Worm (Caenorhabditis elegans) whole organism, mixed stage, embryonic: ENCODE results near the gene Y39A1A.31.

Experiments
- M03D4.4 ChIP-seq: sonication (generic microtip); optimal IDR thresholded peaks from 2 replicates; lab custom pipeline; 2017; ENCODE audit warnings: mild to moderate bottlenecking, missing genetic modification characterization, missing compliant biosample characterization
- bed-3 ChIP-seq: fragments of 200-800 bp; sonication (Bioruptor generic); optimal IDR thresholded peaks from 3 replicates; lab custom pipeline; 2018; ENCODE audit warnings: mild to moderate bottlenecking, missing genetic modification characterization, moderate library complexity, missing compliant biosample characterization
- blmp-1 ChIP-seq: fragments of 150-350 bp; optimal IDR thresholded peaks from 2 replicates; lab custom pipeline; 2014; ENCODE audit warnings: missing biosample characterization, missing genetic modification characterization
- ceh-39 ChIP-seq: fragments of 150-350 bp; optimal IDR thresholded peaks from 2 replicates; lab custom pipeline; 2014; ENCODE audit warnings: missing biosample characterization, missing genetic modification characterization
- ceh-43 ChIP-seq: fragments of 200-800 bp; sonication (Bioruptor generic); optimal IDR thresholded peaks from 2 replicates; lab custom pipeline; 2018; ENCODE audit warnings: mild to moderate bottlenecking, missing genetic modification characterization, moderate library complexity, missing compliant biosample characterization
- ceh-83 ChIP-seq: fragments of 200-800 bp; sonication (Bioruptor generic); optimal IDR thresholded peaks from 2 replicates; lab custom pipeline; 2018; ENCODE audit warnings: mild to moderate bottlenecking, missing genetic modification characterization, missing compliant biosample characterization
- ces-1 ChIP-seq: fragments of 150-350 bp; optimal IDR thresholded peaks from 2 replicates; lab custom pipeline; 2014; ENCODE audit warnings: missing biosample characterization, missing genetic modification reagents, missing genetic modification characterization
- cnd-1 ChIP-seq: fragments of 200-800 bp; sonication (Bioruptor generic); optimal IDR thresholded peaks from 2 replicates; lab custom pipeline; 2018; ENCODE audit warnings: mild to moderate bottlenecking, missing genetic modification characterization, missing compliant biosample characterization
- drap-1 ChIP-seq: fragments of 200-800 bp; sonication (Bioruptor generic); optimal IDR thresholded peaks from 3 replicates; lab custom pipeline; 2018; ENCODE audit warnings: mild to moderate bottlenecking, missing genetic modification characterization, missing compliant biosample characterization
- elt-3 ChIP-seq: fragments of 150-350 bp; optimal IDR thresholded peaks from 2 replicates; lab custom pipeline; 2014; ENCODE audit warnings: missing biosample characterization, missing genetic modification characterization
- flh-1 ChIP-seq: fragments of 200-800 bp; sonication (Bioruptor generic); optimal IDR thresholded peaks from 2 replicates; lab custom pipeline; 2018; ENCODE audit warnings: mild to moderate bottlenecking, missing genetic modification characterization, moderate library complexity, missing compliant biosample characterization
- ham-2 ChIP-seq: fragments of 200-800 bp; sonication (Bioruptor generic); optimal IDR thresholded peaks from 2 replicates; lab custom pipeline; 2018; ENCODE audit warnings: mild to moderate bottlenecking, missing genetic modification characterization, missing compliant biosample characterization
- hlh-1 ChIP-seq: fragments of 150-350 bp; optimal IDR thresholded peaks from 2 replicates; lab custom pipeline; 2014; ENCODE audit warnings: missing biosample characterization, missing genetic modification reagents, missing genetic modification characterization
- lin-13 ChIP-seq: fragments of 150-350 bp; optimal IDR thresholded peaks from 2 replicates; lab custom pipeline; 2014; ENCODE audit warnings: missing biosample characterization, missing genetic modification characterization
- lin-32 ChIP-seq: fragments of 200-800 bp; sonication (Bioruptor generic); optimal IDR thresholded peaks from 2 replicates; lab custom pipeline; 2018; ENCODE audit warnings: mild to moderate bottlenecking, missing genetic modification characterization, missing compliant biosample characterization
- lsy-2 ChIP-seq: fragments of 150-350 bp; optimal IDR thresholded peaks from 2 replicates; lab custom pipeline; 2014; ENCODE audit warnings: missing biosample characterization, missing genetic modification characterization
- mab-5 ChIP-seq: fragments of 150-350 bp; optimal IDR thresholded peaks from 2 replicates; lab custom pipeline; 2014; ENCODE audit warnings: missing biosample characterization, missing genetic modification characterization
- mep-1 ChIP-seq: fragments of 150-350 bp; optimal IDR thresholded peaks from 2 replicates; lab custom pipeline; 2017; ENCODE audit warnings: missing biosample characterization, missing genetic modification reagents, missing genetic modification characterization, inconsistent platforms
- mls-2 ChIP-seq: sonication (generic microtip); optimal IDR thresholded peaks from 2 replicates; lab custom pipeline; 2016; ENCODE audit warnings: mild to moderate bottlenecking, missing genetic modification characterization, moderate library complexity, missing compliant biosample characterization
- nhr-12 ChIP-seq: fragments of 150-350 bp; optimal IDR thresholded peaks from 2 replicates; lab custom pipeline; 2014; ENCODE audit warnings: missing biosample characterization, missing genetic modification characterization
- nhr-2 ChIP-seq: fragments of 150-350 bp; optimal IDR thresholded peaks from 2 replicates; lab custom pipeline; 2014; ENCODE audit warnings: missing biosample characterization, missing genetic modification characterization
- nhr-237 ChIP-seq: fragments of 150-350 bp; optimal IDR thresholded peaks from 2 replicates; lab custom pipeline; 2014; ENCODE audit warnings: missing biosample characterization, missing genetic modification characterization
- nhr-76 ChIP-seq: sonication (generic microtip); optimal IDR thresholded peaks from 2 replicates; lab custom pipeline; 2017; ENCODE audit warnings: missing biosample characterization, missing genetic modification characterization
- pha-4 ChIP-seq: fragments of 150-350 bp; optimal IDR thresholded peaks from 2 replicates; lab custom pipeline; 2018; ENCODE audit warnings: missing biosample characterization, missing genetic modification reagents, missing genetic modification characterization
- sem-2 ChIP-seq: fragments of 200-800 bp; sonication (Bioruptor generic); optimal IDR thresholded peaks from 2 replicates; lab custom pipeline; 2018; ENCODE audit warnings: mild to moderate bottlenecking, missing genetic modification characterization, missing compliant biosample characterization
- snpc-4 ChIP-seq: fragments of 150-350 bp; optimal IDR thresholded peaks from 2 replicates; lab custom pipeline; 2014; ENCODE audit warnings: missing biosample characterization, missing genetic modification characterization
- unc-120 ChIP-seq: sonication (generic microtip); optimal IDR thresholded peaks from 2 replicates; lab custom pipeline; 2017; ENCODE audit warnings: missing genetic modification characterization, missing compliant biosample characterization; ENCODE audit not compliant: poor library complexity, severe bottlenecking
- unc-39 ChIP-seq: fragments of 150-350 bp; optimal IDR thresholded peaks from 2 replicates; lab custom pipeline; 2014; ENCODE audit warnings: missing biosample characterization, missing genetic modification characterization
- unc-62 ChIP-seq: fragments of 150-350 bp; optimal IDR thresholded peaks from 2 replicates; lab custom pipeline; 2014; ENCODE audit warnings: missing biosample characterization, missing genetic modification reagents, missing genetic modification characterization
- zip-8 ChIP-seq: fragments of 150-350 bp; optimal IDR thresholded peaks from 2 replicates; lab custom pipeline; 2014; ENCODE audit warnings: missing biosample characterization, missing genetic modification characterization

Y39A1A.31 gene

ce11 chrIII:10721056-10721455, 32.1 kb upstream of the Y39A1A.31 start:
- no peak for TF ChIP-seq blmp-1 (tag; lab: Kevin White, UChicago)
- TF ChIP-seq M03D4.4 (tag; lab: Kevin White, UChicago): no peak
- no peak for TF ChIP-seq unc-62 (GFP tag; lab: Kevin White, UChicago)
- TF ChIP-seq nhr-12 (tag; lab: Kevin White, UChicago): no peak
- TF ChIP-seq snpc-4: no peak
- no peak for TF ChIP-seq elt-3 (tag; lab: Kevin White, UChicago)
- TF ChIP-seq zip-8 (tag; lab: Kevin White, UChicago): no peak
- no peak for TF ChIP-seq lsy-2 (tag; lab: Kevin White, UChicago)
- TF ChIP-seq drap-1 (GFP tag; lab: Kevin White, UChicago): no peak
- no peak for TF ChIP-seq lin-13 (tag; lab: Kevin White, UChicago)
- TF ChIP-seq sem-2 (GFP tag; lab: Kevin White, UChicago): no peak
- no peak for TF ChIP-seq lin-32 (GFP tag; lab: Kevin White, UChicago)

ce11 chrIII:10720170-10720569, 31.2 kb upstream of the Y39A1A.31 start:
- TF ChIP-seq pha-4 (tag; lab: Kevin White, UChicago) (peak; percentile 61), lin-32 (GFP tag; lab: Kevin White, UChicago) (peak; percentile 43), lin-13 (tag; lab: Kevin White, UChicago) (peak; percentile 39), nhr-76 (no peak), mep-1 (tag; lab: Kevin White, UChicago) (peak; percentile 84), unc-120 (tag; lab: Kevin White, UChicago) (peak; percentile 76), lsy-2 (tag; lab: Kevin White, UChicago) (peak; percentile 40), ceh-39 (tag; lab: Kevin White, UChicago) (peak; percentile 54), ces-1 (GFP tag; lab: Kevin White, UChicago) (peak; percentile 76), nhr-237 (tag; lab: Kevin White, UChicago) (peak; percentile 29), cnd-1 (tag; lab: Kevin White, UChicago) (peak; percentile 46), unc-62 (GFP tag; lab: Kevin White, UChicago) (peak; percentile 53), hlh-1 (tag; lab: Kevin White, UChicago) (peak; percentile 94), ceh-83 (GFP tag; lab: Kevin White, UChicago) (no peak), drap-1 (GFP tag; lab: Kevin White, UChicago) (peak; percentile 60), zip-8 (tag; lab: Kevin White, UChicago) (no peak), mls-2 (tag; lab: Kevin White, UChicago) (peak; percentile 80), bed-3 (GFP tag; lab: Kevin White, UChicago) (no peak)

- no peak for TF ChIP-seq ham-2 (GFP tag; lab: Kevin White, UChicago)
- no peak for TF ChIP-seq M03D4.4 (tag; lab: Kevin White, UChicago)
- no peak for TF ChIP-seq ceh-43
- TF ChIP-seq mls-2 (tag; lab: Kevin White, UChicago): no peak
- no peak for TF ChIP-seq bed-3 (GFP tag; lab: Kevin White, UChicago)
- TF ChIP-seq snpc-4: no peak
- TF ChIP-seq lsy-2 (tag; lab: Kevin White, UChicago): no peak
- no peak for TF ChIP-seq elt-3 (tag; lab: Kevin White, UChicago)
- no peak for TF ChIP-seq blmp-1 (tag; lab: Kevin White, UChicago)
- TF ChIP-seq pha-4 (tag; lab: Kevin White, UChicago): no peak
- TF ChIP-seq ceh-83 (GFP tag; lab: Kevin White, UChicago): no peak
- no peak for TF ChIP-seq nhr-76
- no peak for TF ChIP-seq zip-8 (tag; lab: Kevin White, UChicago)
- no peak for TF ChIP-seq flh-1 (GFP tag; lab: Kevin White, UChicago)
- TF ChIP-seq lin-32 (GFP tag; lab: Kevin White, UChicago): no peak
- no peak for TF ChIP-seq nhr-237 (tag; lab: Kevin White, UChicago)
- no peak for TF ChIP-seq sem-2 (GFP tag; lab: Kevin White, UChicago)
- no peak for TF ChIP-seq unc-39 (tag; lab: Kevin White, UChicago)
- TF ChIP-seq cnd-1 (tag; lab: Kevin White, UChicago): no peak
- TF ChIP-seq, all 35 proteins: peak for 0
These were observed 30.1 kb upstream of the Y39A1A.31 start for ce11 chrIII:10719057-10719456.

ce11 chrIII:10718078-10718477, 29.1 kb upstream of the Y39A1A.31 start:
- no peak for TF ChIP-seq unc-39 (tag; lab: Kevin White, UChicago)
- no peak for TF ChIP-seq mab-5 (tag; lab: Kevin White, UChicago)
- TF ChIP-seq sem-2 (GFP tag; lab: Kevin White, UChicago): no peak
- TF ChIP-seq nhr-2 (tag; lab: Kevin White, UChicago): no peak
- TF ChIP-seq pha-4 (tag; lab: Kevin White, UChicago): no peak
- no peak for TF ChIP-seq elt-3 (tag; lab: Kevin White, UChicago)
- TF ChIP-seq, all 35 proteins: peak for 0
